Worm (Caenorhabditis elegans) whole organism, L3 larva: ENCODE results near the gene T27E9.2.

Experiments
- aly-2 ChIP-seq: fragments of 150-350 bp; optimal IDR thresholded peaks from 2 replicates; lab custom pipeline; 2014; ENCODE audit warnings: missing biosample characterization, missing genetic modification characterization
- ceh-16 ChIP-seq: sonication (generic microtip); optimal IDR thresholded peaks from 2 replicates; lab custom pipeline; 2017; ENCODE audit warnings: missing biosample characterization, missing genetic modification characterization
- ceh-28 ChIP-seq: fragments of 150-350 bp; optimal IDR thresholded peaks from 2 replicates; lab custom pipeline; 2014; ENCODE audit warnings: missing biosample characterization, missing genetic modification reagents, missing genetic modification characterization
- elt-1 ChIP-seq: fragments of 150-350 bp; optimal IDR thresholded peaks from 2 replicates; lab custom pipeline; 2014; ENCODE audit warnings: missing biosample characterization, missing genetic modification characterization
- elt-3 ChIP-seq, 3 experiments: fragments of 150-350 bp in 1 of 3; sonication (generic microtip) in 2 of 3; optimal IDR thresholded peaks; 2 replicates in 2 of 3; 4 replicates in 1 of 3; lab custom pipeline; 2014 to 2017; ENCODE audit warnings: missing biosample characterization in 3 of 3, missing genetic modification characterization in 3 of 3
- eor-1 ChIP-seq, 2 experiments: fragments of 150-350 bp; optimal IDR thresholded peaks; 2 replicates each; lab custom pipeline; 2014 to 2018; ENCODE audit warnings: missing biosample characterization in 2 of 2, missing genetic modification characterization in 2 of 2
- hmg-11 ChIP-seq: sonication (generic microtip); optimal IDR thresholded peaks from 2 replicates; lab custom pipeline; 2016; ENCODE audit warnings: missing genetic modification characterization, missing compliant biosample characterization
- jun-1 ChIP-seq: fragments of 150-350 bp; optimal IDR thresholded peaks from 2 replicates; lab custom pipeline; 2014; ENCODE audit warnings: missing biosample characterization, missing genetic modification reagents, missing genetic modification characterization
- lin-15B ChIP-seq: fragments of 150-350 bp; optimal IDR thresholded peaks from 2 replicates; lab custom pipeline; 2014; ENCODE audit warnings: missing biosample characterization, missing genetic modification characterization
- mdl-1 ChIP-seq: fragments of 150-350 bp; optimal IDR thresholded peaks from 2 replicates; lab custom pipeline; 2014; ENCODE audit warnings: missing biosample characterization, missing genetic modification characterization
- mml-1 ChIP-seq: fragments of 150-350 bp; sonication (generic microtip); optimal IDR thresholded peaks from 3 replicates; lab custom pipeline; 2014; ENCODE audit warnings: missing biosample characterization, missing genetic modification characterization
- nfya-1 ChIP-seq: sonication (generic microtip); optimal IDR thresholded peaks from 2 replicates; lab custom pipeline; 2017; ENCODE audit warnings: missing genetic modification characterization, mild to moderate bottlenecking, missing compliant biosample characterization, antibody characterized with exemption, moderate library complexity; ENCODE audit not compliant: insufficient read depth
- nhr-12 ChIP-seq: fragments of 150-350 bp; optimal IDR thresholded peaks from 2 replicates; lab custom pipeline; 2014; ENCODE audit warnings: missing biosample characterization, missing genetic modification characterization
- nhr-23 ChIP-seq: fragments of 150-350 bp; optimal IDR thresholded peaks from 2 replicates; lab custom pipeline; 2014; ENCODE audit warnings: missing biosample characterization, missing genetic modification reagents, missing genetic modification characterization
- nhr-25 ChIP-seq: sonication (generic microtip); optimal IDR thresholded peaks from 2 replicates; lab custom pipeline; 2017; ENCODE audit warnings: missing biosample characterization, missing genetic modification characterization
- nhr-28 ChIP-seq: fragments of 150-350 bp; optimal IDR thresholded peaks from 2 replicates; lab custom pipeline; 2014; ENCODE audit warnings: missing biosample characterization, missing genetic modification characterization
- nhr-43 ChIP-seq: sonication (generic microtip); optimal IDR thresholded peaks from 2 replicates; lab custom pipeline; 2016; ENCODE audit warnings: mild to moderate bottlenecking, missing genetic modification characterization, missing compliant biosample characterization; ENCODE audit not compliant: poor library complexity, severe bottlenecking
- nhr-67 ChIP-seq: fragments of 150-350 bp; optimal IDR thresholded peaks from 2 replicates; lab custom pipeline; 2014; ENCODE audit warnings: missing biosample characterization, missing genetic modification characterization
- nhr-77 ChIP-seq: fragments of 150-350 bp; optimal IDR thresholded peaks from 2 replicates; lab custom pipeline; 2014; ENCODE audit warnings: missing biosample characterization, missing genetic modification characterization
- pha-4 ChIP-seq: fragments of 150-350 bp; optimal IDR thresholded peaks from 2 replicates; lab custom pipeline; 2014; ENCODE audit warnings: missing biosample characterization, missing genetic modification reagents, missing genetic modification characterization
- pqm-1 ChIP-seq: fragments of 150-350 bp; optimal IDR thresholded peaks from 2 replicates; lab custom pipeline; 2017; ENCODE audit warnings: missing biosample characterization, missing genetic modification characterization, inconsistent platforms
- skn-1 ChIP-seq: fragments of 150-350 bp; optimal IDR thresholded peaks from 2 replicates; lab custom pipeline; 2014; ENCODE audit warnings: missing biosample characterization, missing genetic modification characterization
- snpc-4 ChIP-seq: fragments of 150-350 bp; optimal IDR thresholded peaks from 2 replicates; lab custom pipeline; 2014; ENCODE audit warnings: missing biosample characterization, missing genetic modification characterization
- unc-62 ChIP-seq: fragments of 150-350 bp; sonication (generic microtip); optimal IDR thresholded peaks from 4 replicates; lab custom pipeline; 2014; ENCODE audit warnings: missing biosample characterization, missing genetic modification reagents, missing genetic modification characterization
- zag-1 ChIP-seq: fragments of 150-350 bp; optimal IDR thresholded peaks from 2 replicates; lab custom pipeline; 2014; ENCODE audit warnings: missing biosample characterization, missing genetic modification characterization
- ztf-11 ChIP-seq: fragments of 150-350 bp; optimal IDR thresholded peaks from 2 replicates; lab custom pipeline; 2014; ENCODE audit warnings: missing biosample characterization, missing genetic modification characterization
- ztf-4 ChIP-seq: fragments of 150-350 bp; optimal IDR thresholded peaks from 2 replicates; lab custom pipeline; 2014; ENCODE audit warnings: missing biosample characterization, missing genetic modification characterization

The T27E9.2 gene

DNA sequence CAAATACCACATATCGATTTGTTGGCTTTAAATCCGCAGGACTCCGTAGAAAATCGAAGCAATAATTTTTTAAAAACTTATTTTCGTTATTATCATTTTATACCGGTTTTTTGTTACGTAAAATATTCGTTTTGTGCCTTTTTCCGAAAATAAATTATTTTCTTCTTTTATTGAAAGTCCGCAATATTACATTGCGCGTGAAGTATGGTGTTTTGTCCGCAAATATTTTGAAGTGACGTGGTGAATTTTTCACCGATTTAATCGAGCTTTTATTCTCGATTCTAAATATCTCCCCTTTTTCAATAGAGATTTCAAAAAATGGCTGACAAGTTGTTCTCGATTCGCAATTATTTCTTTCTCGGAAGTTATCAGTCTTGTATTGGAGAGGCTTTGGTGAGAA is 36.3 kb downstream of the T27E9.2 start, which contains the start of gene cope-1:
cope-1 (plus strand) TSS at position 229 of the 400 bp plus-strand sequence.
- TF ChIP-seq nhr-28 (no peak), ztf-11 (tag; lab: Kevin White, UChicago) (no peak), elt-1 (tag; lab: Kevin White, UChicago) (no peak), ztf-4 (no peak), nhr-12 (tag; lab: Kevin White, UChicago) (no peak), hmg-11 (peak; percentile 67), nhr-77 (tag; lab: Kevin White, UChicago) (no peak), elt-3 (tag; optimal IDR thresholded peaks at IDR 0.05; lab: Kevin White, UChicago) (no peak), skn-1 (tag; lab: Kevin White, UChicago) (no peak), nfya-1 (tag; lab: Kevin White, UChicago) (peak; percentile 46), lin-15B (peak; percentile 28), nhr-25 (tag; lab: Kevin White, UChicago) (no peak), snpc-4 (no peak)

DNA sequence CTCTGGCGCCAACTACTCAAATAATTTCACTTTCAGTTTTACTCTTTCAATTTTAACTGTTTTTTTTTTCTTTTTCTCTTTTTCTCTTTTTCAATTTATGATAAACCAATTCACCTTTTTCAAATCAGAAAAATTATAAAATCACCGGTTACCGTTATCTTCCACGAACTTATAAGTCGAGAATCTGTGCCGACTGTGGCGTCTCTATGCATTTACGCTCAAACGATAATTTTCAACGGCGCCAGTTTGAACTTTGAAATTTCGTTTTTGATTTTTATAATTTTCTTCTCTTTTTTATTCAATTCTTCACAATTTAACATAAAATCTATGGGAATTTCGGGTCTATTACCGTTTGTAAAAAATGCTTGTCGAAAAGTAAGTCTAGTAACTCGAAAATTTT is 39.0 kb downstream of the T27E9.2 start, which contains the start of gene exo-1:
exo-1 (plus strand) TSS at position 101 of the 400 bp plus-strand sequence.
- TF ChIP-seq skn-1 (tag; lab: Kevin White, UChicago) (peak; percentile 29), nhr-23 (tag; lab: Kevin White, UChicago) (peak; percentile 82), elt-3 (tag; optimal IDR thresholded peaks at IDR 0.05; lab: Kevin White, UChicago) (peak in 1 of 3 experiments; percentile 6), nhr-25 (tag; lab: Kevin White, UChicago) (peak; percentile 54), lin-15B (peak; percentile 81), ceh-16 (tag; lab: Kevin White, UChicago) (no peak), ceh-28 (tag; lab: Kevin White, UChicago) (peak; percentile 71), zag-1 (tag; lab: Kevin White, UChicago) (no peak), mdl-1 (tag; lab: Kevin White, UChicago) (no peak), pha-4 (tag; lab: Kevin White, UChicago) (peak; percentile 79), pqm-1 (tag; lab: Kevin White, UChicago) (peak; percentile 70), nfya-1 (tag; lab: Kevin White, UChicago) (peak; percentile 70)

DNA sequence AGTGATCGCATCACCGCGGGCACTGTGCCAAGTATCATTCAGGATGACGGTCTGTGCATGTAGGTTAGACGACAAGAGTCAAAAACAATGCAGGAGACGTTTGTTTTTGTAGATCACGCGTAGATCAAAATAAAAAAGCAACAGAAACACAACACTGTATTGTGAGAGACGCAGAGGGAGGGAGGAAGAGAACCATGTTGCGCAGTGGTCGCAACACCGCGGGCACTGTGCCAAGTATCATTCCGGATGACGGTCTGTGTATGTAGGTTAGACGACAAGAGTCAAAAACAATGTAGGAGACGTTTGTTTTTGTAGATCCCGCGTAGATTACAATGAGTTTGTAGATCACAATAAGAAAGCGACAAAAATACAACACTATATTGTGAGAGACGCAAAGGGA is 43.4 kb downstream of the T27E9.2 start:
- no peak for TF ChIP-seq nhr-12 (tag; lab: Kevin White, UChicago)
- TF ChIP-seq nhr-67 (tag; lab: Kevin White, UChicago): no peak
- TF ChIP-seq jun-1 (tag; lab: Kevin White, UChicago): no peak
- TF ChIP-seq aly-2: no peak
- TF ChIP-seq mml-1 (tag; lab: Kevin White, UChicago): no peak
- no peak for TF ChIP-seq zag-1 (tag; lab: Kevin White, UChicago)
- TF ChIP-seq unc-62 (GFP tag; lab: Kevin White, UChicago): no peak
- no peak for TF ChIP-seq eor-1 (tag; optimal IDR thresholded peaks at IDR 0.05; lab: Kevin White, UChicago)
- no peak for TF ChIP-seq ceh-28 (tag; lab: Kevin White, UChicago)
- TF ChIP-seq pha-4 (tag; lab: Kevin White, UChicago): no peak
- no peak for TF ChIP-seq nhr-43
- no peak for TF ChIP-seq nhr-25 (tag; lab: Kevin White, UChicago)
- TF ChIP-seq, all 47 proteins: peak for 0
